Fruit fly (Drosophila melanogaster): ENCODE data around the gene CG7215.

CG7215 gene

DNA sequence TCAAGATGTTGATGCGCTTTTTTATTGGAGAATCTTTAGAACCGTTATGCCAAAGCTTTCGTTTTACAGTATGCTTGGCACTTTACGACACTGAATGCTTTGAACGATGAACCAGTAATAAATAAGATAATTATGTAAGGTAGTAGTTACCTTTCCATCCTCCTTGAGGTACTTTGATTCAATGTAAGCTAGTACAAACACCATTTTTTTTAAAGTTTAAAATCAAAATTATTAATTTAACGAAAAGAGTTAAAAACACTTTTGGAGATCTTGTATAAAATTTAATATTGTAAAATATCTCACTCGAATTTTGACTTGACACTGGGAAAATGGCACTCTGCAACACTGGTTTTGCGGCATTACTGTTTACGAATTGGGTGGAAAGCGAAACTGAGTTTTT lies 18.3 kb upstream of the CG7215 start, which contains the start of the genes Arp5 and CG7208 (continued):
- no peak for TF ChIP-seq bigmax (GFP tag; optimal IDR thresholded peaks at IDR 0.05)
- TF ChIP-seq CG31365 (tag; optimal IDR thresholded peaks at IDR 0.05), result no peak
- TF ChIP-seq lov (optimal IDR thresholded peaks at IDR 0.05), result no peak
- no peak for TF ChIP-seq lov (GFP tag; IDR thresholded peaks at IDR 0.05)
- TF ChIP-seq CG16863 (GFP tag; optimal IDR thresholded peaks at IDR 0.05), result peak; percentile 30
- TF ChIP-seq CG7963 (GFP tag; IDR thresholded peaks at IDR 0.05; ENCODE audit: partially characterized antibody), result no peak
- TF ChIP-seq slbo (GFP tag; IDR thresholded peaks at IDR 0.05), result peak; percentile 85
- no peak for TF ChIP-seq CG7745 (tag; optimal IDR thresholded peaks at IDR 0.05)
- TF ChIP-seq NK7.1 (GFP tag; optimal IDR thresholded peaks at IDR 0.05), result no peak
- peak; percentile 79 for TF ChIP-seq sob (GFP tag; IDR thresholded peaks at IDR 0.05)
- peak; percentile 66 for TF ChIP-seq tgo (GFP tag; IDR thresholded peaks at IDR 0.05)
- TF ChIP-seq gce (GFP tag; IDR thresholded peaks at IDR 0.05), result no peak
- TF ChIP-seq CG7786 (GFP tag; optimal IDR thresholded peaks at IDR 0.05), result peak; percentile 58
- peak; percentile 72 for TF ChIP-seq al (GFP tag; IDR thresholded peaks at IDR 0.05)
- TF ChIP-seq CG10209 (GFP tag; optimal IDR thresholded peaks at IDR 0.05), result peak; percentile 68
- peak; percentile 91 for TF ChIP-seq psq (GFP tag; optimal IDR thresholded peaks at IDR 0.05)
- peak; percentile 39 for TF ChIP-seq CG6683 (GFP tag; optimal IDR thresholded peaks at IDR 0.05)
- TF ChIP-seq zfh1 (GFP tag; IDR thresholded peaks at IDR 0.05), result peak; percentile 39; the same call in 1 of the 3 replicates
- TF ChIP-seq nerfin-1 (tag; optimal IDR thresholded peaks at IDR 0.05), result peak; percentile 45
- TF ChIP-seq fu2 (GFP tag; optimal IDR thresholded peaks at IDR 0.05), result peak; percentile 62
- no peak for TF ChIP-seq H2.0 (GFP tag; IDR thresholded peaks at IDR 0.05)
- TF ChIP-seq pnt (GFP tag; optimal IDR thresholded peaks at IDR 0.05), result peak; percentile 18
- no peak for TF ChIP-seq jigr1 (GFP tag; IDR thresholded peaks at IDR 0.05)
- TF ChIP-seq Nf-YC (tag; optimal IDR thresholded peaks at IDR 0.05), result peak; percentile 65
- TF ChIP-seq HLH3B (GFP tag; IDR thresholded peaks at IDR 0.05), result no peak
- peak; percentile 64; the same call in 1 of the 2 replicates for TF ChIP-seq stc (GFP tag; IDR thresholded peaks at IDR 0.05)
- peak; percentile 64 for TF ChIP-seq CG1233 (GFP tag; optimal IDR thresholded peaks at IDR 0.05)
- TF ChIP-seq slp2 (GFP tag; optimal IDR thresholded peaks at IDR 0.05), result peak; percentile 44
- TF ChIP-seq ci (GFP tag; IDR thresholded peaks at IDR 0.05), result peak; percentile 36; the same call in 1 of the 3 replicates
- 0 out of 2 replicates have a peak, but pooled peaks have one; percentile 30 for TF ChIP-seq E2f1 (GFP tag; IDR thresholded peaks at IDR 0.05)
- peak; percentile 42 for TF ChIP-seq D19B (GFP tag; optimal IDR thresholded peaks at IDR 0.05)
- TF ChIP-seq Myb (GFP tag; optimal IDR thresholded peaks at IDR 0.05), result peak; percentile 86
- TF ChIP-seq ind (GFP tag; optimal IDR thresholded peaks at IDR 0.05), result peak; percentile 75
- TF ChIP-seq NFAT (GFP tag; IDR thresholded peaks at IDR 0.05), result peak; percentile 59
- TF ChIP-seq hth (optimal IDR thresholded peaks at IDR 0.05), result no peak
- no peak for TF ChIP-seq crp (GFP tag; optimal IDR thresholded peaks at IDR 0.05)
- no peak for TF ChIP-seq CG5953 (GFP tag; IDR thresholded peaks at IDR 0.05)
- peak; percentile 71 for TF ChIP-seq NfI (GFP tag; optimal IDR thresholded peaks at IDR 0.05)
- TF ChIP-seq CG14014 (GFP tag; IDR thresholded peaks at IDR 0.05), result no peak; the same call in none of the 2 replicates
- no peak for TF ChIP-seq oc (tag; optimal IDR thresholded peaks at IDR 0.05)
- peak; percentile 53 for TF ChIP-seq YL-1 (GFP tag; optimal IDR thresholded peaks at IDR 0.05)
- TF ChIP-seq Dll (GFP tag; IDR thresholded peaks at IDR 0.05; ENCODE audit: partially characterized antibody), result peak; percentile 46; the same call in 1 of the 4 replicates
- peak; percentile 81 for TF ChIP-seq Hmr (GFP tag; optimal IDR thresholded peaks at IDR 0.05)
- TF ChIP-seq unpg (GFP tag; optimal IDR thresholded peaks at IDR 0.05), result no peak
- TF ChIP-seq dmrt99B (tag; optimal IDR thresholded peaks at IDR 0.05), result no peak
- no peak for TF ChIP-seq CG4730 (GFP tag; IDR thresholded peaks at IDR 0.05)
- TF ChIP-seq CG13894 (tag; optimal IDR thresholded peaks at IDR 0.05), result peak; percentile 69
- TF ChIP-seq CG2712 (tag; optimal IDR thresholded peaks at IDR 0.05), result peak; percentile 68
- peak; percentile 61 for TF ChIP-seq CG12104 (GFP tag; optimal IDR thresholded peaks at IDR 0.05)
- peak; percentile 44 for TF ChIP-seq CG10462 (GFP tag; optimal IDR thresholded peaks at IDR 0.05)
- TF ChIP-seq Dip2 (GFP tag; IDR thresholded peaks at IDR 0.05), result no peak
- TF ChIP-seq dimm (GFP tag; IDR thresholded peaks at IDR 0.05), result no peak
